Fruit fly (Drosophila melanogaster): ENCODE results near the gene Sap130.

Sap130 gene

dm6 chr3L:12798795-12799311 is 6.8 kb upstream of the Sap130 start:
- no peak for TF ChIP-seq D1 (tag; optimal IDR thresholded peaks at IDR 0.05)
- TF ChIP-seq gl (tag; optimal IDR thresholded peaks at IDR 0.05) = peak; percentile 29
- peak; percentile 52 for TF ChIP-seq CG8301 (tag; optimal IDR thresholded peaks at IDR 0.05)
- TF ChIP-seq CG12605 (GFP tag; IDR thresholded peaks at IDR 0.05) = no peak
- peak; percentile 93 for TF ChIP-seq EcR (GFP tag; optimal IDR thresholded peaks at IDR 0.05)
- TF ChIP-seq CG32121 (GFP tag; IDR thresholded peaks at IDR 0.05) = no peak
- TF ChIP-seq CG13204 (GFP tag; optimal IDR thresholded peaks at IDR 0.05) = peak; percentile 71
- TF ChIP-seq CG34367 (tag; optimal IDR thresholded peaks at IDR 0.05) = peak; percentile 42
- TF ChIP-seq CG8159 (tag; optimal IDR thresholded peaks at IDR 0.05) = peak; percentile 55
- 0 out of 3 replicates have a peak, but pooled peaks have one; percentile 39 for TF ChIP-seq fd96Ca (GFP tag; IDR thresholded peaks at IDR 0.05)
- TF ChIP-seq Pif1A (GFP tag; optimal IDR thresholded peaks at IDR 0.05) = no peak
- TF ChIP-seq CG14655 (GFP tag; optimal IDR thresholded peaks at IDR 0.05) = peak; percentile 66
- TF ChIP-seq CG15710 (tag; optimal IDR thresholded peaks at IDR 0.05) = peak; percentile 7
- peak; percentile 18 for TF ChIP-seq CG17806 (tag; optimal IDR thresholded peaks at IDR 0.05)
- TF ChIP-seq CG9948 (tag; optimal IDR thresholded peaks at IDR 0.05) = peak; percentile 17
- 0 out of 2 replicates have a peak, but pooled peaks have one; percentile 5 for TF ChIP-seq rn (GFP tag; IDR thresholded peaks at IDR 0.05)
- peak; percentile 21; the same call in 1 of the 3 replicates for TF ChIP-seq CG4496 (GFP tag; IDR thresholded peaks at IDR 0.05)

DNA sequence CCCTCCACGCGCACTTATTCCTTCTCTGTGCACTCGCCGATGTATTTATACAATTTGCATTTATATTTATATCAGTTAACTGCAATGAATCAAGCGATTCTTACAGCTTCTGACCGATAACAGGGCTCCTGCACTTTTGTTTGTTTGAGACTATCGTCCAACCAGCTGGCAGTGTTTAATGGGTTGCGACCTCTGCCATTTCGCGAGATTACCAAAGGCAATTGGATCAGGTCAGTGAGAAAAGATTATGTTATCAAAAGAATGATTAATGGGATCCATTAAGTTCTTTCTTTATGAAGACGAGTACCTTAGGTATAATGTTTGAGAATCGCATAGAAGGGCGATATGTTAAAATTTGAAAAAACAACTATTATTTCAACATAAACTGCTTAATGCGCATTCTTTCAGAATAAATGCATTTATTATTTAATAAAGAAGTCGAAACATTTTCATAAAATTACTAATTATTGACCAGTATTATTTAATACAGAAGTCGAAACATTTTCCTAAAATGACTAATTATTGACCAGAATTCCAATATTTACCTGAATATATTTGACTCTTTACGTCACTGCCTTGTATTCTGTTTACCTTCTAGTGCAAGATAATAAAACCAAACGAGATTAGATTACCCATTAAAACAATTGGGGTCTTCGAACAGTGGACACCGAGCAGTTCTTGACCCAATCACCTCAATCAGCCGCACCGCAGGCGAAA is 6.1 kb upstream of the Sap130 start:
- TF ChIP-seq Snoo (tag; optimal IDR thresholded peaks at IDR 0.05) (no peak), CG17806 (tag; optimal IDR thresholded peaks at IDR 0.05) (no peak), CG8159 (tag; optimal IDR thresholded peaks at IDR 0.05) (no peak)

dm6 chr3L:12800167-12800566 is 5.5 kb upstream of the Sap130 start:
- TF ChIP-seq EcR (GFP tag; optimal IDR thresholded peaks at IDR 0.05) = peak; percentile 74
- no peak for TF ChIP-seq Pif1B (GFP tag; optimal IDR thresholded peaks at IDR 0.05)

DNA sequence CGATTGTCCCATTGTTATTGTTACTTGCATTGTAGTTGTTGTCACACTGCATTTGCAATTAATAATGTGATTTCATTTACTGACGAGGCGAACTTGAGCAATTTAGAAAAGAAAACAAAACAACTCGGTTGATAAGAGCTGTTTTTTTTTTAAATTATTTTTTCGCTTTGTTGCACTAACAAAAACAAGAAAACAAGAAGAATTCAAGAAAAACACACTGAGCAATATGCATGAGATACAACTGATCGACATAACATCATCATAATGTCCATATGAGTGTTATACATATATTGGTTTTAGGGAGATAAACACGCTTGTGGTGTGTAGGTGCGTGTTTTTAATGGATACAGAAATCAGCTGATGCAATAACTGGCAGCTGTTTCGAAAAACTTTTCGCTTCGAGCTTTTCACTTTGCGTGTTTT is 3.2 kb upstream of the Sap130 start:
- TF ChIP-seq CG32121 (GFP tag; IDR thresholded peaks at IDR 0.05) = peak; percentile 88
- no peak for TF ChIP-seq CG9948 (tag; optimal IDR thresholded peaks at IDR 0.05)
- no peak for TF ChIP-seq CG10348 (GFP tag; IDR thresholded peaks at IDR 0.05)
- no peak for TF ChIP-seq CG15710 (tag; optimal IDR thresholded peaks at IDR 0.05)
- peak; percentile 94 for TF ChIP-seq CG12605 (GFP tag; IDR thresholded peaks at IDR 0.05)
- peak; percentile 12 for TF ChIP-seq CG34367 (tag; optimal IDR thresholded peaks at IDR 0.05)
- peak; percentile 78 for TF ChIP-seq CG8301 (tag; optimal IDR thresholded peaks at IDR 0.05)
- no peak for TF ChIP-seq D1 (tag; optimal IDR thresholded peaks at IDR 0.05)
- TF ChIP-seq CG4496 (GFP tag; IDR thresholded peaks at IDR 0.05) = peak; percentile 87
- peak; percentile 78; the same call in 2 of the 3 replicates for TF ChIP-seq fd96Ca (GFP tag; IDR thresholded peaks at IDR 0.05)
- peak; percentile 73 for TF ChIP-seq Pif1A (GFP tag; optimal IDR thresholded peaks at IDR 0.05)
- TF ChIP-seq Pif1B (GFP tag; optimal IDR thresholded peaks at IDR 0.05) = peak; percentile 59
- no peak for TF ChIP-seq CG13204 (GFP tag; optimal IDR thresholded peaks at IDR 0.05)
- no peak for TF ChIP-seq EcR (GFP tag; optimal IDR thresholded peaks at IDR 0.05)
- peak; percentile 88 for TF ChIP-seq CG14655 (GFP tag; optimal IDR thresholded peaks at IDR 0.05)
- no peak for TF ChIP-seq CG17806 (tag; optimal IDR thresholded peaks at IDR 0.05)
- TF ChIP-seq rn (GFP tag; IDR thresholded peaks at IDR 0.05) = no peak
- no peak for TF ChIP-seq CG8159 (tag; optimal IDR thresholded peaks at IDR 0.05)
- peak; percentile 87 for TF ChIP-seq Ets98B (GFP tag; IDR thresholded peaks at IDR 0.05)
- TF ChIP-seq Snoo (tag; optimal IDR thresholded peaks at IDR 0.05) = no peak
- no peak for TF ChIP-seq gl (tag; optimal IDR thresholded peaks at IDR 0.05)

dm6 chr3L:12803159-12804034 is 2.3 kb upstream of the Sap130 start:
- TF ChIP-seq CG9948 (tag; optimal IDR thresholded peaks at IDR 0.05) = peak; percentile 1
- no peak for TF ChIP-seq CG4496 (GFP tag; IDR thresholded peaks at IDR 0.05)
- TF ChIP-seq CG32121 (GFP tag; IDR thresholded peaks at IDR 0.05) = 0 out of 2 replicates have a peak, but pooled peaks have one; percentile 21

dm6 chr3L:12804035-12804729 is 1.5 kb upstream of the Sap130 start:
- peak; percentile 4 for TF ChIP-seq Pif1A (GFP tag; optimal IDR thresholded peaks at IDR 0.05)
- peak; percentile 40; the same call in 2 of the 3 replicates for TF ChIP-seq fd96Ca (GFP tag; IDR thresholded peaks at IDR 0.05)
- TF ChIP-seq CG12605 (GFP tag; IDR thresholded peaks at IDR 0.05) = peak; percentile 11; the same call in 1 of the 2 replicates
- TF ChIP-seq CG4496 (GFP tag; IDR thresholded peaks at IDR 0.05) = peak; percentile 43; the same call in 1 of the 3 replicates
- no peak for TF ChIP-seq Pif1B (GFP tag; optimal IDR thresholded peaks at IDR 0.05)

Measured in whole organism, pupa.